Fruit fly (Drosophila melanogaster) whole organism, pupa: ENCODE results near the gene CG31344.
A peak's percentile ranks its signal among the peaks of the same experiment; 100 is the strongest.

ENCODE experiments used
- CG10348 ChIP-seq: fragments of 200-800 bp; sonication (Bioruptor generic); IDR thresholded peaks from 2 replicates; pipeline ENCODE4 v1.3.6; 2022; ENCODE audit warnings: missing biosample characterization, missing genetic modification characterization
- CG12605 ChIP-seq: fragments of 200-800 bp; sonication (Bioruptor generic); IDR thresholded peaks from 2 replicates; pipeline ENCODE4 v1.3.6; 2022; ENCODE audit warnings: missing biosample characterization, missing genetic modification characterization
- CG15710 ChIP-seq: fragments of 200-800 bp; sonication (Bioruptor generic); optimal IDR thresholded peaks from 2 replicates; lab custom pipeline; 2018; ENCODE audit warnings: missing biosample characterization, mild to moderate bottlenecking, missing genetic modification characterization, moderate library complexity
- CG17806 ChIP-seq: fragments of 200-800 bp; sonication (Bioruptor generic); optimal IDR thresholded peaks from 2 replicates; lab custom pipeline; 2018; ENCODE audit warnings: missing biosample characterization, mild to moderate bottlenecking, missing genetic modification characterization, moderate library complexity
- CG32121 ChIP-seq: fragments of 200-800 bp; sonication (Bioruptor generic); IDR thresholded peaks from 2 replicates; pipeline ENCODE4 v1.3.6; 2022; ENCODE audit warnings: missing biosample characterization, missing genetic modification characterization
- CG34367 ChIP-seq: fragments of 200-800 bp; sonication (Bioruptor generic); optimal IDR thresholded peaks from 2 replicates; lab custom pipeline; 2018; ENCODE audit warnings: missing biosample characterization, mild to moderate bottlenecking, missing genetic modification characterization
- CG4496 ChIP-seq: fragments of 200-800 bp; sonication (Bioruptor generic); IDR thresholded peaks from 3 replicates; pipeline ENCODE4 v1.3.6; 2022; ENCODE audit warnings: missing biosample characterization, missing genetic modification characterization
- CG8159 ChIP-seq: fragments of 200-800 bp; sonication (Bioruptor generic); optimal IDR thresholded peaks from 3 replicates; lab custom pipeline; 2018; ENCODE audit warnings: missing biosample characterization, mild to moderate bottlenecking, missing genetic modification characterization, moderate library complexity
- CG8301 ChIP-seq: fragments of 200-800 bp; sonication (Bioruptor generic); optimal IDR thresholded peaks from 2 replicates; lab custom pipeline; 2018; ENCODE audit warnings: missing biosample characterization, mild to moderate bottlenecking, missing genetic modification characterization
- D1 ChIP-seq: fragments of 200-800 bp; sonication (Bioruptor generic); optimal IDR thresholded peaks from 2 replicates; lab custom pipeline; 2018; ENCODE audit warnings: missing biosample characterization, mild to moderate bottlenecking, missing genetic modification characterization, moderate library complexity
- EcR ChIP-seq: fragments of 200-800 bp; sonication (Bioruptor generic); optimal IDR thresholded peaks from 3 replicates; lab custom pipeline; 2019; ENCODE audit warnings: missing biosample characterization, missing genetic modification characterization, mild to moderate bottlenecking, moderate library complexity, missing genetic modification reagents
- Pif1A ChIP-seq: fragments of 200-800 bp; sonication (Bioruptor generic); optimal IDR thresholded peaks from 3 replicates; lab custom pipeline; 2016; ENCODE audit warnings: missing biosample characterization, missing genetic modification characterization
- Snoo ChIP-seq: fragments of 200-800 bp; sonication (Bioruptor generic); optimal IDR thresholded peaks from 3 replicates; lab custom pipeline; 2017; ENCODE audit warnings: missing biosample characterization, mild to moderate bottlenecking, missing genetic modification characterization, inconsistent platforms
- gl ChIP-seq: fragments of 200-800 bp; sonication (Bioruptor generic); optimal IDR thresholded peaks from 2 replicates; lab custom pipeline; 2018; ENCODE audit warnings: missing biosample characterization, mild to moderate bottlenecking, missing genetic modification characterization

- TF ChIP-seq CG17806 (tag; lab: Kevin White, UChicago): no peak
- no peak for TF ChIP-seq EcR (GFP tag; lab: Kevin White, UChicago)
- no peak for TF ChIP-seq CG4496 (GFP tag; lab: Robert Waterston, UW)
- TF ChIP-seq CG10348 (GFP tag; lab: Robert Waterston, UW): no peak
- TF ChIP-seq CG32121: 0 out of 2 replicates have a peak, but pooled peaks have one; percentile 28
- no peak for TF ChIP-seq CG8301 (tag; lab: Kevin White, UChicago)
- no peak for TF ChIP-seq D1 (tag; lab: Kevin White, UChicago)
- TF ChIP-seq CG12605 (GFP tag; lab: Robert Waterston, UW): no peak
- no peak for TF ChIP-seq Snoo (tag; lab: Kevin White, UChicago)
- no peak for TF ChIP-seq CG15710 (tag; lab: Kevin White, UChicago)
- no peak for TF ChIP-seq Pif1A (GFP tag; lab: Kevin White, UChicago)
- TF ChIP-seq gl (tag; lab: Kevin White, UChicago): no peak
- TF ChIP-seq CG8159 (tag; lab: Kevin White, UChicago): no peak
- TF ChIP-seq CG34367 (tag; lab: Kevin White, UChicago): no peak
These were observed 47.9 kb downstream of the CG31344 start for dm6 chr3R:15177230-15177629.
